Fruit fly (Drosophila melanogaster) whole organism, embryonic: ENCODE data around the gene H15.

Experiments
- Aef1 ChIP-seq: fragments of 200-800 bp; sonication (Bioruptor generic); IDR thresholded peaks from 3 replicates; pipeline ENCODE4 v1.3.6; 2022; ENCODE audit warnings: missing biosample characterization, missing genetic modification characterization
- Atf6 ChIP-seq: fragments of 200-800 bp; sonication (Bioruptor generic); IDR thresholded peaks from 2 replicates; pipeline ENCODE4 v1.3.6; 2022; ENCODE audit warnings: missing biosample characterization, missing genetic modification characterization
- B-H1 ChIP-seq: fragments of 200-800 bp; sonication (Bioruptor generic); IDR thresholded peaks from 3 replicates; pipeline ENCODE4 v1.3.6; 2022; ENCODE audit warnings: missing biosample characterization, missing genetic modification characterization
- CG10209 ChIP-seq: fragments of 200-800 bp; sonication (Bioruptor generic); optimal IDR thresholded peaks from 3 replicates; lab custom pipeline; 2017; ENCODE audit warnings: missing biosample characterization, mild to moderate bottlenecking, missing genetic modification characterization, missing genetic modification reagents
- CG1024 ChIP-seq: fragments of 200-800 bp; sonication (Bioruptor generic); IDR thresholded peaks from 2 replicates; pipeline ENCODE4 v1.3.6; 2022; ENCODE audit warnings: missing biosample characterization, missing genetic modification characterization
- CG10543 ChIP-seq: fragments of 200-800 bp; sonication (Bioruptor generic); optimal IDR thresholded peaks from 3 replicates; lab custom pipeline; 2017; ENCODE audit warnings: missing biosample characterization, mild to moderate bottlenecking, missing genetic modification characterization, moderate library complexity
- CG11093 ChIP-seq: fragments of 200-800 bp; sonication (Bioruptor generic); IDR thresholded peaks from 3 replicates; pipeline ENCODE4 v1.3.6; 2022; ENCODE audit warnings: missing biosample characterization, missing genetic modification characterization
- CG11696 ChIP-seq: fragments of 200-800 bp; sonication (Bioruptor generic); IDR thresholded peaks from 2 replicates; pipeline ENCODE4 v1.3.6; 2022; ENCODE audit warnings: missing biosample characterization, missing genetic modification characterization
- CG12391 ChIP-seq: fragments of 200-800 bp; sonication (Bioruptor generic); optimal IDR thresholded peaks from 3 replicates; lab custom pipeline; 2018; ENCODE audit warnings: missing biosample characterization, mild to moderate bottlenecking, missing genetic modification characterization, moderate library complexity
- CG13123 ChIP-seq: fragments of 200-800 bp; sonication (Bioruptor generic); optimal IDR thresholded peaks from 2 replicates; lab custom pipeline; 2016; ENCODE audit warnings: missing biosample characterization, missing genetic modification characterization
- CG13775 ChIP-seq: fragments of 200-800 bp; sonication (Bioruptor generic); optimal IDR thresholded peaks from 3 replicates; lab custom pipeline; 2017; ENCODE audit warnings: missing biosample characterization, mild to moderate bottlenecking, missing genetic modification characterization
- CG17361 ChIP-seq: fragments of 200-800 bp; sonication (Bioruptor generic); IDR thresholded peaks from 3 replicates; pipeline ENCODE4 v1.3.6; 2022; ENCODE audit warnings: missing biosample characterization, missing genetic modification characterization
- CG32767 ChIP-seq: fragments of 200-800 bp; sonication (Bioruptor generic); IDR thresholded peaks from 2 replicates; pipeline ENCODE4 v1.3.6; 2022; ENCODE audit warnings: missing biosample characterization, missing genetic modification characterization
- CG33557 ChIP-seq: fragments of 200-800 bp; sonication (Bioruptor generic); optimal IDR thresholded peaks from 2 replicates; lab custom pipeline; 2019; ENCODE audit warnings: missing biosample characterization, mild to moderate bottlenecking, missing genetic modification characterization, moderate library complexity
- CG7963 ChIP-seq: fragments of 200-800 bp; sonication (Bioruptor generic); IDR thresholded peaks from 3 replicates; pipeline ENCODE4 v1.3.6; 2022; ENCODE audit warnings: missing biosample characterization, missing genetic modification characterization; ENCODE audit not compliant: partially characterized antibody
- CG9932 ChIP-seq: fragments of 200-800 bp; sonication (Bioruptor generic); IDR thresholded peaks from 2 replicates; pipeline ENCODE4 v1.3.6; 2022; ENCODE audit warnings: missing biosample characterization, missing genetic modification characterization
- Elba2 ChIP-seq: fragments of 200-800 bp; sonication (Bioruptor generic); optimal IDR thresholded peaks from 3 replicates; lab custom pipeline; 2016; ENCODE audit warnings: missing biosample characterization, missing genetic modification characterization
- Hr3 ChIP-seq: fragments of 200-800 bp; sonication (Bioruptor generic); optimal IDR thresholded peaks from 3 replicates; lab custom pipeline; 2016; ENCODE audit warnings: missing biosample characterization, missing genetic modification characterization
- Opbp ChIP-seq: fragments of 200-800 bp; sonication (Bioruptor generic); IDR thresholded peaks from 3 replicates; pipeline ENCODE4 v1.3.6; 2022; ENCODE audit warnings: missing biosample characterization, missing genetic modification characterization; ENCODE audit not compliant: partially characterized antibody
- Ravus ChIP-seq: fragments of 200-800 bp; sonication (Bioruptor generic); IDR thresholded peaks from 2 replicates; pipeline ENCODE4 v1.3.6; 2022; ENCODE audit warnings: missing biosample characterization, missing genetic modification characterization
- Six4 ChIP-seq: fragments of 200-800 bp; sonication (Bioruptor generic); optimal IDR thresholded peaks from 2 replicates; lab custom pipeline; 2016; ENCODE audit warnings: missing biosample characterization, missing genetic modification characterization
- YL-1 ChIP-seq: fragments of 200-800 bp; sonication (Bioruptor generic); optimal IDR thresholded peaks from 3 replicates; lab custom pipeline; 2017; ENCODE audit warnings: missing biosample characterization, mild to moderate bottlenecking, missing genetic modification characterization
- amos ChIP-seq: fragments of 200-800 bp; sonication (Bioruptor generic); IDR thresholded peaks from 2 replicates; pipeline ENCODE4 v1.3.6; 2022; ENCODE audit warnings: missing biosample characterization, missing genetic modification characterization; ENCODE audit not compliant: partially characterized antibody
- ara ChIP-seq: fragments of 200-800 bp; sonication (Bioruptor generic); IDR thresholded peaks from 2 replicates; pipeline ENCODE4 v1.3.6; 2022; ENCODE audit warnings: missing biosample characterization, missing genetic modification characterization
- bsh ChIP-seq, 2 experiments: fragments of 200-800 bp; sonication (Bioruptor generic); optimal IDR thresholded peaks; 2 replicates each; lab custom pipeline; 2017 to 2018; ENCODE audit warnings: mild to moderate bottlenecking in 2 of 2, missing biosample characterization in 2 of 2, missing genetic modification characterization in 2 of 2, moderate library complexity in 1 of 2
- ci ChIP-seq: fragments of 200-800 bp; sonication (Bioruptor generic); IDR thresholded peaks from 3 replicates; pipeline ENCODE4 v1.3.6; 2022; ENCODE audit warnings: missing biosample characterization, missing genetic modification characterization
- crol ChIP-seq: fragments of 200-800 bp; sonication (Bioruptor generic); IDR thresholded peaks from 2 replicates; pipeline ENCODE4 v1.3.6; 2022; ENCODE audit warnings: missing biosample characterization, missing genetic modification characterization
- klu ChIP-seq: fragments of 200-800 bp; sonication (Bioruptor generic); IDR thresholded peaks from 2 replicates; pipeline ENCODE4 v1.3.6; 2022; ENCODE audit warnings: missing biosample characterization, missing genetic modification characterization
- pita ChIP-seq: fragments of 200-800 bp; sonication (Bioruptor generic); optimal IDR thresholded peaks from 2 replicates; lab custom pipeline; 2017; ENCODE audit warnings: missing biosample characterization, mild to moderate bottlenecking, missing genetic modification characterization
- pum ChIP-seq: fragments of 200-800 bp; sonication (Bioruptor generic); optimal IDR thresholded peaks from 2 replicates; lab custom pipeline; 2016; ENCODE audit warnings: missing biosample characterization, missing genetic modification characterization
- ranshi ChIP-seq: fragments of 200-800 bp; sonication (Bioruptor generic); IDR thresholded peaks from 2 replicates; pipeline ENCODE4 v1.3.6; 2022; ENCODE audit warnings: missing biosample characterization, missing genetic modification characterization
- sens ChIP-seq: fragments of 200-800 bp; sonication (Bioruptor generic); peaks from one replicate; lab custom pipeline; 2016; ENCODE audit warnings: missing biosample characterization, missing genetic modification characterization
- sima ChIP-seq: fragments of 200-800 bp; sonication (Bioruptor generic); optimal IDR thresholded peaks from 2 replicates; lab custom pipeline; 2016; ENCODE audit warnings: missing biosample characterization, missing genetic modification characterization
- so ChIP-seq: fragments of 200-800 bp; sonication (Bioruptor generic); IDR thresholded peaks from 3 replicates; pipeline ENCODE4 v1.3.6; 2022; ENCODE audit warnings: missing biosample characterization, missing genetic modification characterization
- sug ChIP-seq: fragments of 200-800 bp; optimal IDR thresholded peaks from 2 replicates; lab custom pipeline; 2019; ENCODE audit warnings: missing biosample characterization, mild to moderate bottlenecking, missing genetic modification characterization, moderate library complexity
- tin ChIP-seq: fragments of 200-800 bp; sonication (Bioruptor generic); optimal IDR thresholded peaks from 3 replicates; lab custom pipeline; 2016; ENCODE audit warnings: missing biosample characterization, missing genetic modification characterization
- tna ChIP-seq: fragments of 200-800 bp; sonication (Bioruptor generic); IDR thresholded peaks from 2 replicates; pipeline ENCODE4 v1.3.6; 2022; ENCODE audit warnings: missing biosample characterization, missing genetic modification characterization; ENCODE audit not compliant: partially characterized antibody
- wor ChIP-seq: fragments of 200-800 bp; sonication (Bioruptor generic); IDR thresholded peaks from 2 replicates; pipeline ENCODE4 v1.3.6; 2022; ENCODE audit warnings: missing biosample characterization, missing genetic modification characterization

H15 gene

DNA sequence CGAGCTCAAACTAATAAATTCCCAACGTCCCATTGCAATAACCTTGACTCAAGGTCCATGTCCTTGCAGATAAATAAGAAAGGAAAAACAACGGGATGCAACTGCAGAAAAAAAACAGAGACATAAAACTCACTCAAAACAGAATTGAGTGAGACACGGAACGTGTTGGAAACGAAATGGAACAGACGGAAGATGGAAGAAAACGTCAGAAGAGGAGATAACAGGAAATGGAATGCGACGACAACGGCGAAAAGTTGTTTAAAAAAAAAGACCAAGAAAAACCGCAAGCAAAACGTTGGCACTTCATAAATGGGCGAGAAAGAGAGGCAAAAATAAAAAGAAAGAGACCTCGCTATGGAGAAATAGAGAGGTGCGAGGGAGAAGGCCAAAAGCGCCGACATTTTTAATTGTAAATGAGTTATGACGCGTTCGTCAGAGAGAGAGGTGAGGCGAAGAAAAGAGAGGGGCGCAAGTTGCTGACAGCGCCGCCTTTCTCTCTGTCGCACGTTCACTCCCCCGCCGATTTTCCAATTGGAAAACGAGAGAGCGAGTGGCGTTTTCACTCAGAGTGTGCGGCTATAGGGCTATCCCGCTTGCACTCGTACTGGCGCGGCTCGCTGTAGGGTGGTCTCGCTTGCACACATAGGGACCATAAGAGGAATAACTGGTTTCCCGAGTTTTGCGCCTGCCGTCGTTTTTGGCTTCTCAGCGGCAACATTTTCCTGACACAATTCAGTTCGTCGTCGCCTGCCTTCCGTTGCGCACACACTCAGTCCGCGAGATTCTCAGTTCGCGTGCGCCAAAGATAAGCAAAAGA is 57.0 kb downstream of the H15 start, which contains the start of gene mid (continued):
- TF ChIP-seq pum (GFP tag; lab: Kevin White, UChicago), result no peak
- 0 out of 3 replicates have a peak, but pooled peaks have one; percentile 19 for TF ChIP-seq CG17361 (GFP tag; lab: Robert Waterston, UW)
- TF ChIP-seq B-H1 (GFP tag; lab: Robert Waterston, UW), result no peak
- no peak for TF ChIP-seq ara
- TF ChIP-seq Hr3 (GFP tag; lab: Kevin White, UChicago), result no peak
- TF ChIP-seq YL-1, result no peak
- no peak for TF ChIP-seq CG13123
- TF ChIP-seq bsh (GFP tag; optimal IDR thresholded peaks at IDR 0.05; lab: Kevin White, UChicago), result peak in 1 of 2 experiments; percentile 2
- TF ChIP-seq ranshi (GFP tag; lab: Robert Waterston, UW), result no peak
- no peak for TF ChIP-seq pita
- no peak for TF ChIP-seq CG1024 (GFP tag; lab: Robert Waterston, UW)
- TF ChIP-seq CG32767 (GFP tag; lab: Robert Waterston, UW), result no peak
- no peak for TF ChIP-seq CG9932 (GFP tag; lab: Robert Waterston, UW)
- TF ChIP-seq Six4 (GFP tag; lab: Kevin White, UChicago), result no peak
- TF ChIP-seq CG7963 (GFP tag; lab: Robert Waterston, UW), result no peak
- no peak for TF ChIP-seq CG33557 (GFP tag; lab: Kevin White, UChicago)
- TF ChIP-seq Ravus (GFP tag; lab: Robert Waterston, UW), result no peak
- TF ChIP-seq CG11696, result no peak
- TF ChIP-seq sug (tag; lab: Kevin White, UChicago), result no peak
- TF ChIP-seq Atf6 (GFP tag; lab: Robert Waterston, UW), result 0 out of 2 replicates have a peak, but pooled peaks have one; percentile 25
- TF ChIP-seq Elba2 (GFP tag; lab: Kevin White, UChicago), result peak; percentile 85
- TF ChIP-seq Aef1, result no peak
- TF ChIP-seq CG10209 (GFP tag; lab: Kevin White, UChicago), result no peak
- TF ChIP-seq amos (GFP tag; lab: Robert Waterston, UW), result peak; percentile 40; the same call in 1 of the 2 replicates
- no peak for TF ChIP-seq tin (GFP tag; lab: Kevin White, UChicago)
- no peak for TF ChIP-seq so (GFP tag; lab: Robert Waterston, UW)
- peak; percentile 17 for TF ChIP-seq CG10543 (GFP tag; lab: Kevin White, UChicago)
- no peak for TF ChIP-seq wor
- peak; percentile 66 for TF ChIP-seq tna (GFP tag; lab: Robert Waterston, UW)
- TF ChIP-seq Opbp (GFP tag; lab: Robert Waterston, UW), result peak; percentile 68
- TF ChIP-seq klu (GFP tag; lab: Robert Waterston, UW), result peak; percentile 74
- TF ChIP-seq sima (GFP tag; lab: Kevin White, UChicago), result no peak
- TF ChIP-seq CG11093 (GFP tag; lab: Robert Waterston, UW), result no peak
- no peak for TF ChIP-seq CG13775 (GFP tag; lab: Kevin White, UChicago)
- TF ChIP-seq, all 482 proteins: peak for 81

DNA sequence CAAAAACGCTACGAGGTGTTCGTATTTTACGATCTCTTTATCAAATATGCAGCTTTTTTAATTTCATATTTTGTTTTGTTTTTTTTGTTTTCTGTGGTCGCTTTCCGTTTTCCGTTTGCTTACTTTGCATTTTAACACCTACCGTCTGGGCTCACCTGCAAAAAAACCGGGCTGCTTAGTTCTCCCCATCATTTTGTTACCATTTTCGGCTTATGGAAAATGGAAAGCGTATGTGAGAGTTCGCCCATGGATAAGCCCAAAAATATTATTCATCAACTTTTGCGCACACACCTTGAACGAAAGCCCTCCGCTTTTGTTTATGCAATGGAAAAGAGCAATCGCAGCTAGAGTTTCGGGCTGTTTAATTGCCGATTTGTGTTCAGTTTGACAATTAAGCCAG is 58.9 kb downstream of the H15 start:
- TF ChIP-seq CG12391 (no peak), sens (GFP tag; lab: Kevin White, UChicago) (peak; percentile 39), ci (GFP tag; lab: Robert Waterston, UW) (no peak), crol (GFP tag; lab: Robert Waterston, UW) (no peak)
